Fruit fly (Drosophila melanogaster) whole organism, pupa: Measurements from ENCODE around the gene RNaseX25.

Experiments used
- CG12605 ChIP-seq: fragments of 200-800 bp; sonication (Bioruptor generic); IDR thresholded peaks from 2 replicates; pipeline ENCODE4 v1.3.6; 2022; ENCODE audit warnings: missing biosample characterization, missing genetic modification characterization
- CG8301 ChIP-seq: fragments of 200-800 bp; sonication (Bioruptor generic); optimal IDR thresholded peaks from 2 replicates; lab custom pipeline; 2018; ENCODE audit warnings: missing biosample characterization, mild to moderate bottlenecking, missing genetic modification characterization
- D1 ChIP-seq: fragments of 200-800 bp; sonication (Bioruptor generic); optimal IDR thresholded peaks from 2 replicates; lab custom pipeline; 2018; ENCODE audit warnings: missing biosample characterization, mild to moderate bottlenecking, missing genetic modification characterization, moderate library complexity
- fd96Ca ChIP-seq: fragments of 200-800 bp; sonication (Bioruptor generic); IDR thresholded peaks from 3 replicates; pipeline ENCODE4 v1.3.6; 2022; ENCODE audit warnings: missing biosample characterization, missing genetic modification characterization

dm6 chr3L:7978777-7979649 is 8.6 kb downstream of the RNaseX25 start, which contains the start of gene nmo:
- TF ChIP-seq CG8301 (tag; lab: Kevin White, UChicago) (no peak), fd96Ca (no peak), D1 (no peak), CG12605 (no peak)
